Worm (Caenorhabditis elegans) whole organism, late embryonic: ENCODE results near the gene Y119D3B.21.
"Not testable (repeated sequence)": the region's sequence is repeated elsewhere in the genome, so short reads cannot be mapped to it uniquely, and the experiment has no call there.

ENCODE experiments used
- ahr-1 ChIP-seq: sonication (generic microtip); optimal IDR thresholded peaks from 2 replicates; lab custom pipeline; 2016; ENCODE audit warnings: missing genetic modification characterization, missing compliant biosample characterization
- ama-1 ChIP-seq: fragments of 150-350 bp; optimal IDR thresholded peaks from 2 replicates; lab custom pipeline; 2014
- dmd-4 ChIP-seq: sonication (generic microtip); optimal IDR thresholded peaks from 2 replicates; lab custom pipeline; 2016; ENCODE audit warnings: borderline replicate concordance, missing genetic modification characterization, missing compliant biosample characterization
- fkh-6 ChIP-seq: sonication (generic microtip); optimal IDR thresholded peaks from 2 replicates; lab custom pipeline; 2016; ENCODE audit warnings: missing genetic modification characterization, missing compliant biosample characterization
- hlh-30 ChIP-seq: sonication (generic microtip); optimal IDR thresholded peaks from 2 replicates; lab custom pipeline; 2017; ENCODE audit warnings: antibody characterized with exemption, missing genetic modification characterization, missing compliant biosample characterization; ENCODE audit not compliant: insufficient read depth
- nfya-1 ChIP-seq: sonication (generic microtip); optimal IDR thresholded peaks from 2 replicates; lab custom pipeline; 2017; ENCODE audit warnings: missing genetic modification characterization, mild to moderate bottlenecking, missing compliant biosample characterization, antibody characterized with exemption, moderate library complexity
- pha-2 ChIP-seq: sonication (generic microtip); optimal IDR thresholded peaks from 2 replicates; lab custom pipeline; 2017; ENCODE audit warnings: mild to moderate bottlenecking, missing genetic modification characterization, missing compliant biosample characterization
- pha-4 ChIP-seq: fragments of 150-350 bp; optimal IDR thresholded peaks from 2 replicates; lab custom pipeline; 2018; ENCODE audit warnings: missing biosample characterization, missing genetic modification reagents, missing genetic modification characterization
- pqm-1 ChIP-seq: sonication (generic microtip); optimal IDR thresholded peaks from 2 replicates; lab custom pipeline; 2016; ENCODE audit warnings: missing genetic modification characterization, missing compliant biosample characterization
- sox-2 ChIP-seq: fragments of 200-800 bp; sonication (Bioruptor generic); IDR thresholded peaks from 2 replicates; pipeline ENCODE4 v1.3.6; 2022; ENCODE audit warnings: missing genetic modification reagents, missing genetic modification characterization, missing compliant biosample characterization
- tbx-7 ChIP-seq: sonication (generic microtip); optimal IDR thresholded peaks from 2 replicates; lab custom pipeline; 2016; ENCODE audit warnings: missing genotype, missing genetic modification characterization, missing compliant biosample characterization
- unc-42 ChIP-seq: sonication (generic microtip); optimal IDR thresholded peaks from 2 replicates; lab custom pipeline; 2016; ENCODE audit warnings: missing genotype, missing genetic modification characterization, missing compliant biosample characterization
- unc-86 ChIP-seq: sonication (generic microtip); optimal IDR thresholded peaks from 2 replicates; lab custom pipeline; 2016; ENCODE audit warnings: missing genetic modification characterization, missing compliant biosample characterization

DNA sequence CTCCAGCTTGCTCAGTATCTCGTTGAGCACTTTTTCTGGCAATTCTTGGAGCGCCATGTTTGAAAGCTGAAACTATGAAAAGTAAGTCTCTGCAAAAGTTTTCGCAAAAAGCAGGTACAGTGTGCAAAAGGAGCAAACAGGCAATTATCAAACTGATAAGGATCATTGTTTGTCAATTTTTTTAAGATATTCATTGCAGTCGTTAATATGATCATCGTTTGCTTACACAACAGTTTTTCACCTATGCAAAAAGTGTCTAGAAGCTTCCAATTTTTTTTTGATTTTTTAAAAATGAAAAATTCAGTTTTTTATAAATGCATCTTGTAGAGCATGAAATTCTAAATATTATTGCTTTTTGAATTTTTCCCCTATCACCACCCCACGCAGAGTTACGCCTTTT lies 43.6 kb downstream of the Y119D3B.21 start, which contains the start of gene fbxa-78:
- TF ChIP-seq hlh-30 (tag; lab: Kevin White, UChicago); pha-4 (tag; lab: Kevin White, UChicago); tbx-7 (tag; lab: Kevin White, UChicago); ahr-1 (tag; lab: Kevin White, UChicago); pha-2 (tag; lab: Kevin White, UChicago); sox-2 (GFP tag; lab: Robert Waterston, UW); ama-1; nfya-1 (tag; lab: Kevin White, UChicago); dmd-4 (tag; lab: Kevin White, UChicago); unc-86 (tag; lab: Kevin White, UChicago); fkh-6 (tag; lab: Kevin White, UChicago); pqm-1 (tag; lab: Kevin White, UChicago); unc-42: not testable (repeated sequence)
